Fruit fly (Drosophila melanogaster): ENCODE data around the gene CG5897.

DNA sequence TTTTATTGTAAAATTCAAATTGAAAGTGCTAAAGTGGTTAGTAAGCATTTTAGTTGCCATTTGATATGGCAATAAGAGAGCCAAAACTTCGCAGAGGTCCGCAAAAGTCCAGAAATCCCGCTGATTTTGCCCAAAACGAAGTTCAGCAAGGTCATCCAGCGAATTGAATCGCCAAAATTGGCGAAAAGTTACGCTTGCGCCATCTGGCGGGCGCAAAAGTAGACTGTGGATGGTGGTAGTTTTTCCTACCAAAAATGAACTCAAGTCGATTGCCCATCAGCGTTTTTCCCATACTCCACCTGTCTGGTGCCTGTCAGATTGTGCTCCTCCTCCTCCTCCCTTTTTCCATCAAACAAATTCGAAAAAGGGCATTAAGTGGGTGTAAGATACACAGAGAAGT lies 35.9 kb downstream of the CG5897 start:
- no peak for TF ChIP-seq ind (GFP tag; optimal IDR thresholded peaks at IDR 0.05)
- no peak for TF ChIP-seq gem (tag; optimal IDR thresholded peaks at IDR 0.05)
- no peak for TF ChIP-seq CG11696 (GFP tag; IDR thresholded peaks at IDR 0.05)
- TF ChIP-seq Aef1 (GFP tag; IDR thresholded peaks at IDR 0.05) = no peak
- TF ChIP-seq CG9932 (GFP tag; IDR thresholded peaks at IDR 0.05) = no peak
- TF ChIP-seq btn (GFP tag; optimal IDR thresholded peaks at IDR 0.05) = no peak
- TF ChIP-seq CG4854 (GFP tag; optimal IDR thresholded peaks at IDR 0.05) = no peak
- no peak for TF ChIP-seq Max (GFP tag; optimal IDR thresholded peaks at IDR 0.05)
- no peak for TF ChIP-seq pfk (GFP tag; optimal IDR thresholded peaks at IDR 0.05)
- no peak for TF ChIP-seq CG17912 (GFP tag; optimal IDR thresholded peaks at IDR 0.05)
- no peak for TF ChIP-seq tin (GFP tag; optimal IDR thresholded peaks at IDR 0.05)
- no peak for TF ChIP-seq Fer1 (GFP tag; optimal IDR thresholded peaks at IDR 0.05)
